Worm (Caenorhabditis elegans) whole organism, L1 larva: Measurements from ENCODE around the gene srh-15.

Experiments
- blmp-1 ChIP-seq: fragments of 150-350 bp; optimal IDR thresholded peaks from 2 replicates; lab custom pipeline; 2014; ENCODE audit warnings: missing biosample characterization, missing genetic modification characterization
- nhr-11 ChIP-seq: fragments of 150-350 bp; optimal IDR thresholded peaks from 2 replicates; lab custom pipeline; 2014; ENCODE audit warnings: missing biosample characterization, missing genetic modification characterization
- nhr-85 ChIP-seq: sonication (generic microtip); peaks from one replicate; lab custom pipeline; 2016; ENCODE audit warnings: missing genetic modification characterization, inconsistent platforms, missing compliant biosample characterization
- snpc-4 ChIP-seq: fragments of 150-350 bp; optimal IDR thresholded peaks from 2 replicates; lab custom pipeline; 2014; ENCODE audit warnings: missing biosample characterization, missing genetic modification characterization
- sox-4 ChIP-seq: sonication (generic microtip); optimal IDR thresholded peaks from 2 replicates; lab custom pipeline; 2016; ENCODE audit warnings: missing genetic modification characterization, missing compliant biosample characterization
- sup-37 ChIP-seq: fragments of 200-800 bp; sonication (Bioruptor generic); optimal IDR thresholded peaks from 2 replicates; lab custom pipeline; 2018; ENCODE audit warnings: mild to moderate bottlenecking, missing genetic modification characterization, missing compliant biosample characterization
- xbp-1 ChIP-seq: sonication (generic microtip); optimal IDR thresholded peaks from 2 replicates; lab custom pipeline; 2016; ENCODE audit warnings: missing genetic modification characterization, missing compliant biosample characterization

DNA sequence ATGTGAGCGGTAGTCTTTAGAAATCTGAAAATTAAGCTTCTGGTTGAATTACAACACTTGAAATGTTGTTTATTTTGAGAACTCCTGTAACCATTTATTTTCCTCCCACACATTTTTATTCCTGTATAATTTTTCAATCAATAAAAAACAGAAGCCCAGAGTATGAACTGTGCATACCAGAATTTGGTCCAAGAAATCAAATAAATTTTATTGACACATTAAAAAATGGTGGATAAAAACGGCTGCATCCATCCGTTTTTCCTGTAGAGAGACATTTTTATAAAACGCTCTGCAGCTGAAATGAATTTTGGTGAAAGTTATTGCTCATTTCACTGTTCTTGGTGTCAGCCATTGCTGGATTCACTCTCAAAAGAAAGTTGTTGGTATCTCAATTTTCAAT lies 23.6 kb upstream of the srh-15 start, which contains the start of gene C26E1.1:
- no peak for TF ChIP-seq snpc-4 (tag; lab: Kevin White, UChicago)
- no peak for TF ChIP-seq nhr-85
- TF ChIP-seq nhr-11 = no peak
- no peak for TF ChIP-seq sup-37 (GFP tag; lab: Kevin White, UChicago)
- no peak for TF ChIP-seq blmp-1
- no peak for TF ChIP-seq xbp-1
- TF ChIP-seq sox-4 = no peak
